Fruit fly (Drosophila melanogaster) whole organism, embryonic: ENCODE measurements around the gene yl.

Experiments
- B-H1 ChIP-seq: fragments of 200-800 bp; sonication (Bioruptor generic); IDR thresholded peaks from 3 replicates; pipeline ENCODE4 v1.3.6; 2022; ENCODE audit warnings: missing biosample characterization, missing genetic modification characterization
- CG10147 ChIP-seq: fragments of 200-800 bp; sonication (Bioruptor generic); optimal IDR thresholded peaks from 2 replicates; lab custom pipeline; 2019; ENCODE audit warnings: missing biosample characterization, mild to moderate bottlenecking, missing genetic modification characterization, moderate library complexity
- CG11695 ChIP-seq: fragments of 200-800 bp; sonication (Bioruptor generic); IDR thresholded peaks from 3 replicates; pipeline ENCODE4 v1.3.6; 2022; ENCODE audit warnings: missing biosample characterization, missing genetic modification characterization
- CG14014 ChIP-seq: fragments of 200-800 bp; sonication (Bioruptor generic); IDR thresholded peaks from 2 replicates; pipeline ENCODE4 v1.3.6; 2022; ENCODE audit warnings: missing biosample characterization, missing genetic modification characterization
- CG14667 ChIP-seq: fragments of 200-800 bp; sonication (Bioruptor generic); IDR thresholded peaks from 2 replicates; pipeline ENCODE4 v1.3.6; 2022; ENCODE audit warnings: missing biosample characterization, missing genetic modification characterization
- CG15073 ChIP-seq: fragments of 200-800 bp; sonication (Bioruptor generic); optimal IDR thresholded peaks from 2 replicates; lab custom pipeline; 2016; ENCODE audit warnings: missing biosample characterization, missing genetic modification characterization
- CG15601 ChIP-seq: fragments of 200-800 bp; sonication (Bioruptor generic); optimal IDR thresholded peaks from 3 replicates; lab custom pipeline; 2019; ENCODE audit warnings: missing biosample characterization, mild to moderate bottlenecking, missing genetic modification characterization, moderate library complexity
- CG15696 ChIP-seq: fragments of 200-800 bp; sonication (Bioruptor generic); optimal IDR thresholded peaks from 2 replicates; lab custom pipeline; 2019; ENCODE audit warnings: missing biosample characterization, mild to moderate bottlenecking, missing genetic modification characterization, moderate library complexity
- CG16813 ChIP-seq: fragments of 200-800 bp; sonication (Bioruptor generic); IDR thresholded peaks from 3 replicates; pipeline ENCODE4 v1.3.6; 2022; ENCODE audit warnings: missing biosample characterization, missing genetic modification characterization; ENCODE audit not compliant: partially characterized antibody
- CG17328 ChIP-seq: fragments of 200-800 bp; sonication (Bioruptor generic); IDR thresholded peaks from 2 replicates; pipeline ENCODE4 v1.3.6; 2022; ENCODE audit warnings: missing biosample characterization, missing genetic modification characterization
- CG2678 ChIP-seq: fragments of 200-800 bp; sonication (Bioruptor generic); optimal IDR thresholded peaks from 3 replicates; lab custom pipeline; 2019; ENCODE audit warnings: missing biosample characterization, mild to moderate bottlenecking, missing genetic modification characterization, moderate library complexity
- CG34422 ChIP-seq: fragments of 200-800 bp; sonication (Bioruptor generic); IDR thresholded peaks from 3 replicates; pipeline ENCODE4 v1.3.6; 2022; ENCODE audit warnings: missing biosample characterization, missing genetic modification characterization
- CG6689 ChIP-seq: fragments of 200-800 bp; sonication (Bioruptor generic); IDR thresholded peaks from 2 replicates; pipeline ENCODE4 v1.3.6; 2022; ENCODE audit warnings: missing biosample characterization, missing genetic modification characterization
- CG7271 ChIP-seq: fragments of 200-800 bp; sonication (Bioruptor generic); optimal IDR thresholded peaks from 2 replicates; lab custom pipeline; 2018; ENCODE audit warnings: missing biosample characterization, mild to moderate bottlenecking, missing genetic modification characterization, moderate library complexity
- CG7928 ChIP-seq: fragments of 200-800 bp; sonication (Bioruptor generic); optimal IDR thresholded peaks from 2 replicates; lab custom pipeline; 2017; ENCODE audit warnings: missing biosample characterization, mild to moderate bottlenecking, missing genetic modification characterization
- CG8388 ChIP-seq: fragments of 200-800 bp; sonication (Bioruptor generic); optimal IDR thresholded peaks from 2 replicates; lab custom pipeline; 2019; ENCODE audit warnings: missing biosample characterization, mild to moderate bottlenecking, missing genetic modification characterization, moderate library complexity
- CG9727 ChIP-seq: fragments of 200-800 bp; sonication (Bioruptor generic); optimal IDR thresholded peaks from 3 replicates; lab custom pipeline; 2017; ENCODE audit warnings: missing biosample characterization, mild to moderate bottlenecking, missing genetic modification characterization
- D ChIP-seq, 2 experiments: fragments of 200-800 bp in 1 of 2; fragments of >200 bp in 1 of 2; sonication (Bioruptor generic) in 1 of 2; optimal IDR thresholded peaks; 2 replicates in 1 of 2; 3 replicates in 1 of 2; lab custom pipeline; 2017; ENCODE audit warnings: mild to moderate bottlenecking in 1 of 2, missing biosample characterization in 1 of 2, missing genetic modification characterization in 1 of 2, missing genetic modification reagents in 1 of 2
- Dbx ChIP-seq: fragments of 200-800 bp; sonication (Bioruptor generic); IDR thresholded peaks from 3 replicates; pipeline ENCODE4 v1.3.6; 2022; ENCODE audit warnings: missing biosample characterization, missing genetic modification characterization
- Fer3 ChIP-seq: fragments of 200-800 bp; sonication (Bioruptor generic); optimal IDR thresholded peaks from 2 replicates; lab custom pipeline; 2018; ENCODE audit warnings: missing biosample characterization, mild to moderate bottlenecking, missing genetic modification characterization, moderate library complexity
- HmgZ ChIP-seq: fragments of 200-800 bp; sonication (Bioruptor generic); optimal IDR thresholded peaks from 2 replicates; lab custom pipeline; 2018; ENCODE audit warnings: missing biosample characterization, mild to moderate bottlenecking, missing genetic modification characterization
- Hr51 ChIP-seq, 2 experiments: fragments of 200-800 bp; sonication (Bioruptor generic); optimal IDR thresholded peaks; 2 replicates in 1 of 2; 3 replicates in 1 of 2; lab custom pipeline; 2016 to 2018; ENCODE audit warnings: missing biosample characterization in 2 of 2, missing genetic modification characterization in 2 of 2, mild to moderate bottlenecking in 1 of 2, moderate library complexity in 1 of 2
- MBD-R2 ChIP-seq: fragments of 200-800 bp; sonication (Bioruptor generic); IDR thresholded peaks from 2 replicates; pipeline ENCODE4 v1.3.6; 2022; ENCODE audit warnings: missing biosample characterization, missing genetic modification characterization
- Mad ChIP-seq: fragments of 200-800 bp; sonication (Bioruptor generic); optimal IDR thresholded peaks from 2 replicates; lab custom pipeline; 2016; ENCODE audit warnings: missing biosample characterization, missing genetic modification characterization
- Nf-YC ChIP-seq: fragments of 200-800 bp; optimal IDR thresholded peaks from 3 replicates; lab custom pipeline; 2019; ENCODE audit warnings: missing biosample characterization, mild to moderate bottlenecking, missing genetic modification characterization, moderate library complexity
- Opbp ChIP-seq: fragments of 200-800 bp; sonication (Bioruptor generic); IDR thresholded peaks from 3 replicates; pipeline ENCODE4 v1.3.6; 2022; ENCODE audit warnings: missing biosample characterization, missing genetic modification characterization; ENCODE audit not compliant: partially characterized antibody
- Ravus ChIP-seq: fragments of 200-800 bp; sonication (Bioruptor generic); IDR thresholded peaks from 2 replicates; pipeline ENCODE4 v1.3.6; 2022; ENCODE audit warnings: missing biosample characterization, missing genetic modification characterization
- Rfx ChIP-seq: fragments of 200-800 bp; sonication (Bioruptor generic); IDR thresholded peaks from 2 replicates; pipeline ENCODE4 v1.3.6; 2022; ENCODE audit warnings: missing biosample characterization, missing genetic modification characterization
- Sin3A ChIP-seq: fragments of >200 bp; optimal IDR thresholded peaks from 2 replicates; lab custom pipeline; 2018
- Xbp1 ChIP-seq: fragments of 200-800 bp; sonication (Bioruptor generic); optimal IDR thresholded peaks from 3 replicates; lab custom pipeline; 2016; ENCODE audit warnings: missing biosample characterization, mild to moderate bottlenecking, missing genetic modification characterization
- al ChIP-seq: fragments of 200-800 bp; sonication (Bioruptor generic); IDR thresholded peaks from 2 replicates; pipeline ENCODE4 v1.3.6; 2022; ENCODE audit warnings: missing biosample characterization, missing genetic modification characterization
- az2 ChIP-seq: fragments of 200-800 bp; sonication (Bioruptor generic); optimal IDR thresholded peaks from 3 replicates; lab custom pipeline; 2016; ENCODE audit warnings: missing biosample characterization, missing genetic modification characterization
- bsh ChIP-seq, 2 experiments: fragments of 200-800 bp; sonication (Bioruptor generic); optimal IDR thresholded peaks; 2 replicates each; lab custom pipeline; 2017 to 2018; ENCODE audit warnings: mild to moderate bottlenecking in 2 of 2, missing biosample characterization in 2 of 2, missing genetic modification characterization in 2 of 2, moderate library complexity in 1 of 2
- chinmo ChIP-seq: fragments of 200-800 bp; sonication (Bioruptor generic); IDR thresholded peaks from 4 replicates; pipeline ENCODE4 v1.3.6; 2022; ENCODE audit warnings: missing biosample characterization, missing genetic modification characterization; ENCODE audit not compliant: partially characterized antibody
- crc ChIP-seq: fragments of 200-800 bp; sonication (Bioruptor generic); optimal IDR thresholded peaks from 2 replicates; lab custom pipeline; 2016; ENCODE audit warnings: missing biosample characterization, missing genetic modification characterization
- disco-r ChIP-seq: fragments of 200-800 bp; sonication (Bioruptor generic); optimal IDR thresholded peaks from 2 replicates; lab custom pipeline; 2016; ENCODE audit warnings: missing biosample characterization, missing genetic modification characterization
- dmrt11E ChIP-seq: fragments of 200-800 bp; sonication (Bioruptor generic); optimal IDR thresholded peaks from 3 replicates; lab custom pipeline; 2018; ENCODE audit warnings: missing biosample characterization, mild to moderate bottlenecking, missing genetic modification characterization, moderate library complexity
- gem ChIP-seq: fragments of 200-800 bp; sonication (Bioruptor generic); optimal IDR thresholded peaks from 2 replicates; lab custom pipeline; 2019; ENCODE audit warnings: missing biosample characterization, mild to moderate bottlenecking, missing genetic modification characterization, moderate library complexity
- insv ChIP-seq, 2 experiments: fragments of 200-800 bp; sonication (Bioruptor generic); optimal IDR thresholded peaks; 3 replicates each; lab custom pipeline; 2016 to 2018; ENCODE audit warnings: missing biosample characterization in 2 of 2, missing genetic modification characterization in 2 of 2
- nerfin-2 ChIP-seq: fragments of 200-800 bp; sonication (Bioruptor generic); IDR thresholded peaks from 2 replicates; pipeline ENCODE4 v1.3.6; 2022; ENCODE audit warnings: missing biosample characterization, missing genetic modification characterization; ENCODE audit not compliant: partially characterized antibody
- nmo ChIP-seq: fragments of 200-800 bp; sonication (Bioruptor generic); optimal IDR thresholded peaks from 2 replicates; lab custom pipeline; 2018; ENCODE audit warnings: missing biosample characterization, mild to moderate bottlenecking, missing genetic modification characterization, moderate library complexity
- phol ChIP-seq: fragments of 200-800 bp; sonication (Bioruptor generic); optimal IDR thresholded peaks from 3 replicates; lab custom pipeline; 2018; ENCODE audit warnings: missing biosample characterization, mild to moderate bottlenecking, missing genetic modification characterization, moderate library complexity
- pzg ChIP-seq: fragments of 200-800 bp; sonication (Bioruptor generic); optimal IDR thresholded peaks from 3 replicates; lab custom pipeline; 2018; ENCODE audit warnings: missing biosample characterization, mild to moderate bottlenecking, missing genetic modification characterization, moderate library complexity
- sens ChIP-seq: fragments of 200-800 bp; sonication (Bioruptor generic); peaks from one replicate; lab custom pipeline; 2016; ENCODE audit warnings: missing biosample characterization, missing genetic modification characterization
- slbo ChIP-seq: fragments of 200-800 bp; sonication (Bioruptor generic); IDR thresholded peaks from 2 replicates; pipeline ENCODE4 v1.3.6; 2022; ENCODE audit warnings: missing biosample characterization, missing genetic modification characterization
- stwl ChIP-seq: fragments of 200-800 bp; sonication (Bioruptor generic); optimal IDR thresholded peaks from 3 replicates; lab custom pipeline; 2018; ENCODE audit warnings: missing biosample characterization, mild to moderate bottlenecking, missing genetic modification characterization, moderate library complexity
- tgo ChIP-seq: fragments of 200-800 bp; sonication (Bioruptor generic); IDR thresholded peaks from 3 replicates; pipeline ENCODE4 v1.3.6; 2022; ENCODE audit warnings: missing biosample characterization, missing genetic modification characterization

yl gene

dm6 chrX:14242941-14243736 lies 50.1 kb downstream of the yl start, which contains the start of gene CG32599:
TSS of gene CG32599 (plus strand) at chrX:14243686.
- TF ChIP-seq CG15601 (tag; lab: Kevin White, UChicago) (no peak), Opbp (GFP tag; lab: Robert Waterston, UW) (peak; percentile 41; the same call in 1 of the 3 replicates), CG15696 (tag; lab: Kevin White, UChicago) (peak; percentile 21), nerfin-2 (GFP tag; lab: Robert Waterston, UW) (peak; percentile 61), chinmo (GFP tag; lab: Robert Waterston, UW) (0 out of 4 replicates have a peak, but pooled peaks have one; percentile 44), CG16813 (GFP tag; lab: Robert Waterston, UW) (peak; percentile 62), phol (tag; lab: Kevin White, UChicago) (peak; percentile 57), insv (GFP tag; optimal IDR thresholded peaks at IDR 0.05; lab: Kevin White, UChicago) (peak in 1 of 2 experiments; percentile 87), Mad (no peak), CG9727 (GFP tag; lab: Kevin White, UChicago) (peak; percentile 48), az2 (GFP tag; lab: Kevin White, UChicago) (peak; percentile 9), tgo (peak; percentile 51), Sin3A (lab: Kevin White, UChicago) (no peak), Fer3 (tag; lab: Kevin White, UChicago) (peak; percentile 12), CG15073 (GFP tag; lab: Kevin White, UChicago) (no peak), gem (tag; lab: Kevin White, UChicago) (peak; percentile 73), CG34422 (GFP tag; lab: Robert Waterston, UW) (0 out of 3 replicates have a peak, but pooled peaks have one; percentile 7), slbo (peak; percentile 59), Hr51 (GFP tag; optimal IDR thresholded peaks at IDR 0.05; lab: Kevin White, UChicago) (peak in 1 of 2 experiments; percentile 45), CG14667 (GFP tag; lab: Robert Waterston, UW) (no peak), D (optimal IDR thresholded peaks at IDR 0.05; lab: Kevin White, UChicago) (no peak), D (GFP tag; optimal IDR thresholded peaks at IDR 0.05; lab: Kevin White, UChicago) (no peak), B-H1 (GFP tag; lab: Robert Waterston, UW) (peak; percentile 23; the same call in 1 of the 3 replicates), pzg (GFP tag; lab: Kevin White, UChicago) (peak; percentile 23), CG7271 (tag; lab: Kevin White, UChicago) (peak; percentile 30), CG14014 (peak; percentile 30; the same call in 1 of the 2 replicates), Xbp1 (GFP tag; lab: Kevin White, UChicago) (peak; percentile 14), Nf-YC (tag; lab: Kevin White, UChicago) (peak; percentile 11), CG8388 (GFP tag; lab: Kevin White, UChicago) (peak; percentile 36), crc (GFP tag; lab: Kevin White, UChicago) (no peak), CG11695 (0 out of 3 replicates have a peak, but pooled peaks have one; percentile 39), CG17328 (GFP tag; lab: Robert Waterston, UW) (peak; percentile 47; the same call in 1 of the 2 replicates), Ravus (GFP tag; lab: Robert Waterston, UW) (no peak; the same call in 1 of the 2 replicates), CG10147 (GFP tag; lab: Kevin White, UChicago) (no peak), disco-r (GFP tag; lab: Kevin White, UChicago) (no peak), bsh (GFP tag; optimal IDR thresholded peaks at IDR 0.05; lab: Kevin White, UChicago) (peak in 1 of 2 experiments; percentile 44), HmgZ (tag; lab: Kevin White, UChicago) (no peak), nmo (GFP tag; lab: Kevin White, UChicago) (peak; percentile 48), CG2678 (tag; lab: Kevin White, UChicago) (peak; percentile 46), CG7928 (GFP tag; lab: Kevin White, UChicago) (no peak), MBD-R2 (GFP tag; lab: Robert Waterston, UW) (no peak), Dbx (GFP tag; lab: Robert Waterston, UW) (peak; percentile 48; the same call in 1 of the 3 replicates), Rfx (GFP tag; lab: Robert Waterston, UW) (peak; percentile 38), al (GFP tag; lab: Robert Waterston, UW) (peak; percentile 31; the same call in 1 of the 2 replicates), stwl (peak; percentile 53), dmrt11E (peak; percentile 43), sens (GFP tag; lab: Kevin White, UChicago) (peak; percentile 36), CG6689 (GFP tag; lab: Robert Waterston, UW) (peak; percentile 62)
